Fruit fly (Drosophila melanogaster): ENCODE results near the gene CG14892.

CG14892 gene

dm6 chr3R:16624750-16625549, 30.7 kb downstream of the CG14892 start, which contains the start of gene Fas1 (continued):
- TF ChIP-seq CG17912 (GFP tag; optimal IDR thresholded peaks at IDR 0.05) (no peak), slbo (GFP tag; IDR thresholded peaks at IDR 0.05) (no peak), CG12155 (GFP tag; optimal IDR thresholded peaks at IDR 0.05) (peak; percentile 47), Bdp1 (GFP tag; optimal IDR thresholded peaks at IDR 0.05) (no peak), zen2 (GFP tag; IDR thresholded peaks at IDR 0.05; ENCODE audit: partially characterized antibody) (peak; percentile 72), Hand (GFP tag; optimal IDR thresholded peaks at IDR 0.05) (no peak), Taf1 (GFP tag; IDR thresholded peaks at IDR 0.05) (no peak), NC2β (GFP tag; optimal IDR thresholded peaks at IDR 0.05) (no peak), gsb-n (tag; optimal IDR thresholded peaks at IDR 0.05) (peak; percentile 4), Rfx (GFP tag; IDR thresholded peaks at IDR 0.05) (peak; percentile 52; the same call in 1 of the 2 replicates), CG11093 (GFP tag; IDR thresholded peaks at IDR 0.05) (no peak), row (GFP tag; IDR thresholded peaks at IDR 0.05) (peak; percentile 19; the same call in 1 of the 3 replicates), CG30020 (tag; optimal IDR thresholded peaks at IDR 0.05) (peak; percentile 6), pzg (GFP tag; optimal IDR thresholded peaks at IDR 0.05) (peak; percentile 39), Fer2 (tag; optimal IDR thresholded peaks at IDR 0.05) (no peak), CG2712 (tag; optimal IDR thresholded peaks at IDR 0.05) (no peak), ewg (GFP tag; optimal IDR thresholded peaks at IDR 0.05) (no peak), CG3847 (GFP tag; IDR thresholded peaks at IDR 0.05) (no peak), CG8281 (tag; optimal IDR thresholded peaks at IDR 0.05) (no peak), cas (GFP tag; IDR thresholded peaks at IDR 0.05) (no peak), CG6654 (GFP tag; optimal IDR thresholded peaks at IDR 0.05) (no peak), MBD-R2 (GFP tag; IDR thresholded peaks at IDR 0.05) (peak; percentile 41), ind (GFP tag; optimal IDR thresholded peaks at IDR 0.05) (no peak), ab (GFP tag; optimal IDR thresholded peaks at IDR 0.05) (no peak), bcd (GFP tag; optimal IDR thresholded peaks at IDR 0.05) (no peak), CHES-1-like (GFP tag; optimal IDR thresholded peaks at IDR 0.05) (no peak), eve (GFP tag; optimal IDR thresholded peaks at IDR 0.05) (no peak), CG14667 (GFP tag; IDR thresholded peaks at IDR 0.05) (no peak), ATbp (GFP tag; optimal IDR thresholded peaks at IDR 0.05) (no peak), CG7271 (tag; optimal IDR thresholded peaks at IDR 0.05) (no peak), slou (GFP tag; optimal IDR thresholded peaks at IDR 0.05) (no peak), nerfin-2 (GFP tag; IDR thresholded peaks at IDR 0.05; ENCODE audit: partially characterized antibody) (0 out of 2 replicates have a peak, but pooled peaks have one; percentile 25), CG15696 (tag; optimal IDR thresholded peaks at IDR 0.05) (no peak), oc (tag; optimal IDR thresholded peaks at IDR 0.05) (peak; percentile 57), CG12659 (GFP tag; optimal IDR thresholded peaks at IDR 0.05) (peak; percentile 44), CG10543 (GFP tag; optimal IDR thresholded peaks at IDR 0.05) (peak; percentile 26), CG3995 (GFP tag; optimal IDR thresholded peaks at IDR 0.05) (peak; percentile 54), CG2129 (GFP tag; IDR thresholded peaks at IDR 0.05; ENCODE audit: partially characterized antibody) (peak; percentile 49), tap (tag; optimal IDR thresholded peaks at IDR 0.05) (no peak), vfl (GFP tag; optimal IDR thresholded peaks at IDR 0.05) (no peak), Optix (GFP tag; IDR thresholded peaks at IDR 0.05) (0 out of 3 replicates have a peak, but pooled peaks have one; percentile 15), repo (GFP tag; optimal IDR thresholded peaks at IDR 0.05) (no peak), scrt (GFP tag; optimal IDR thresholded peaks at IDR 0.05) (no peak), Neu2 (GFP tag; optimal IDR thresholded peaks at IDR 0.05; ENCODE audit: borderline replicate concordance) (no peak), NfI (GFP tag; optimal IDR thresholded peaks at IDR 0.05) (no peak), CG11247 (GFP tag; IDR thresholded peaks at IDR 0.05) (no peak), CG2875 (GFP tag; optimal IDR thresholded peaks at IDR 0.05) (no peak), danr (GFP tag; IDR thresholded peaks at IDR 0.05) (no peak), CG18262 (tag; optimal IDR thresholded peaks at IDR 0.05) (no peak), yki (optimal IDR thresholded peaks at IDR 0.05) (no peak)
